Worm (Caenorhabditis elegans): ENCODE results near the gene C10G8.2.

C10G8.2 gene

DNA sequence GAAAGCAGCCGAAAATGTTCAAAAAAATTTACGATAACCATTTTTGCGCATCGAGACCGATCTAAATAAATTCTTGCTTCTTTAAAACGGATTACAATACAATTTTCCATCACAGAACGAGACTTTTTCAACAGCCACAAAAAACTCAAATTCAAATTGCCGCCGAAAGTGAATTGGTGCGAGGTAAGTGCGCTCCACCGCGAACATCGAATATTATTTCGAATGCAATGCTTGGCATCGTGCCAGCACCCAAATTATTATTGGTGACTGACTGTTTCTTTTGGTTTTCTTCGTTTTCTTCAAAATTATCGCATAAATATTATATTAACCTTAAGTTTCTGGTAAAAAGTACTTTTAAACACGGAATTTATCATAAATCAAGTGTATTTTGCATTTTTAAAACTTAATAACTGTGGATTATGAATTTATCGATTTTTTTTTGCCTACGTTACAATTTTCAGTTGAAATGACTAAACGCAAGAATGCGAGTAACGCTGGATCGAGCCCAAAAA lies 45.1 kb upstream of the C10G8.2 start, which contains the start of gene penr-1 (continued):
- TF ChIP-seq fkh-2 (tag; optimal IDR thresholded peaks at IDR 0.05) (no peak), pha-4 (tag; optimal IDR thresholded peaks at IDR 0.05) (peak; percentile 64), unc-39 (tag; optimal IDR thresholded peaks at IDR 0.05) (no peak)

DNA sequence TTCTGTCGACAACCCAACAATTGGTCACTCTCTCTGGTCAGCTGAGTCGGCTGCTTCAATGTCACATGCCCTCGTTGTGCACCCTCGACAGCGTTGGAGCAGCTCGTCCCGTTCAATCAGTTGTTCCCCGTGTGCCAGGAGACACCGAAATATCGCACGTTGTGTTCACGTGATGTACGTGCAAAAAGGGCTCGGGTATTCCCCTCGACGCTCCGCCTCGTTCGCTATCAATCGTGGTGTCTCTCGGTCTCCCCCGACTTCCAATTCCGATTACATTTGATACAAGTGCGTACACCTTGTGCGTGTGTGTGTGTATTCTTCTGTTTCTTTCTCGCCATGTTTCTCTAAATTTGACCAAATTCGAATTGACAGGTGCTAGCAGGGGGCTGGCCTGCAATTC lies 42.7 kb upstream of the C10G8.2 start:
- peak; percentile 26 for TF ChIP-seq mdl-1 (tag; optimal IDR thresholded peaks at IDR 0.05)
- peak; percentile 25 for TF ChIP-seq daf-12 (tag; optimal IDR thresholded peaks at IDR 0.05)
- no peak for TF ChIP-seq hmg-11 (tag; optimal IDR thresholded peaks at IDR 0.05)
- TF ChIP-seq fkh-10 (GFP tag; optimal IDR thresholded peaks at IDR 0.05): no peak
- TF ChIP-seq ztf-11 (tag; optimal IDR thresholded peaks at IDR 0.05): no peak
- TF ChIP-seq nhr-25 (tag; optimal IDR thresholded peaks at IDR 0.05): no peak
- TF ChIP-seq ama-1 (optimal IDR thresholded peaks at IDR 0.05): peak; percentile 73
- TF ChIP-seq unc-62 (GFP tag; optimal IDR thresholded peaks at IDR 0.05): no peak
- no peak for TF ChIP-seq nhr-12 (tag; optimal IDR thresholded peaks at IDR 0.05)
- peak; percentile 28 for TF ChIP-seq lin-39 (tag; optimal IDR thresholded peaks at IDR 0.05)
- TF ChIP-seq fos-1 (tag; optimal IDR thresholded peaks at IDR 0.05): no peak
- TF ChIP-seq nhr-77 (tag; optimal IDR thresholded peaks at IDR 0.05): no peak
- TF ChIP-seq pha-4 (tag; optimal IDR thresholded peaks at IDR 0.05): peak; percentile 61
- no peak for TF ChIP-seq ZK546.5 (tag; optimal IDR thresholded peaks at IDR 0.05)
- TF ChIP-seq nfya-1 (tag; optimal IDR thresholded peaks at IDR 0.05; ENCODE audit: insufficient read depth): peak; percentile 60
- no peak for TF ChIP-seq ceh-28 (tag; optimal IDR thresholded peaks at IDR 0.05)
- TF ChIP-seq nhr-76 (tag; optimal IDR thresholded peaks at IDR 0.05): no peak
- no peak for TF ChIP-seq aly-2 (tag; optimal IDR thresholded peaks at IDR 0.05)
- no peak for TF ChIP-seq R02D3.7 (tag; optimal IDR thresholded peaks at IDR 0.05)
- TF ChIP-seq fkh-2 (tag; optimal IDR thresholded peaks at IDR 0.05): no peak
- peak; percentile 9 for TF ChIP-seq tbx-2 (tag; optimal IDR thresholded peaks at IDR 0.05)
- no peak for TF ChIP-seq zag-1 (tag; optimal IDR thresholded peaks at IDR 0.05)
- no peak for TF ChIP-seq egl-27 (tag; optimal IDR thresholded peaks at IDR 0.05)
- no peak for TF ChIP-seq lin-15B (tag; optimal IDR thresholded peaks at IDR 0.05)
- no peak for TF ChIP-seq egl-5 (tag; optimal IDR thresholded peaks at IDR 0.05)
- peak; percentile 62 for TF ChIP-seq jun-1 (tag; optimal IDR thresholded peaks at IDR 0.05)
- TF ChIP-seq nhr-43 (tag; optimal IDR thresholded peaks at IDR 0.05; ENCODE audit: poor library complexity, severe bottlenecking): peak; percentile 47
- peak; percentile 80 for TF ChIP-seq mml-1 (tag; optimal IDR thresholded peaks at IDR 0.05)
- TF ChIP-seq skn-1 (tag; optimal IDR thresholded peaks at IDR 0.05): peak; percentile 23
- no peak for TF ChIP-seq nhr-67 (tag; optimal IDR thresholded peaks at IDR 0.05)
- peak; percentile 87 for TF ChIP-seq pqm-1 (tag; optimal IDR thresholded peaks at IDR 0.05)
- peak; percentile 23 for TF ChIP-seq lsy-12 (tag; optimal IDR thresholded peaks at IDR 0.05)
- TF ChIP-seq elt-3 (tag; optimal IDR thresholded peaks at IDR 0.05): peak in 1 of 3 experiments; percentile 10
- no peak for TF ChIP-seq ceh-9 (tag; optimal IDR thresholded peaks at IDR 0.05)
- peak; percentile 93 for TF ChIP-seq elt-2 (tag; optimal IDR thresholded peaks at IDR 0.05)
- peak; percentile 44 for TF ChIP-seq nhr-11 (tag; optimal IDR thresholded peaks at IDR 0.05)
- TF ChIP-seq ceh-82 (tag; optimal IDR thresholded peaks at IDR 0.05): no peak

DNA sequence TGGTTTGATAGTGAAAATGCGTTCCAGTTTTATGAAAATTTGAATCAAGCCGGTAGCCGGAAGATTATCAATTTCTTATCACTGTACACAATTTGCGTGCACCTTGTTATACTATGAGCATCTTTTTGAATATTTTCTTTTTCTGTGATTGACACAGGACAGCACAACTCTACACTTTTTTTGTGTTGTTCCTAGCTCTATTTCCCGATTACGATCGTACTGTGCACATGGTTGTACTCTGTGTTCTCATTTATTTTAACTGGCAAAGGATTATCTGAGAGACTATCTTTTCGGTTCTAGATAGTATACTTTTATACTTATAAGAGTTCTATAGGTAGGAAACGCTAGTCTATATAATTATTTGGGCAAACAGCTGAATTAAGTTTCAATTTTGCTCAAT lies 42.2 kb upstream of the C10G8.2 start:
- no peak for TF ChIP-seq nhr-43 (tag; optimal IDR thresholded peaks at IDR 0.05; ENCODE audit: poor library complexity, severe bottlenecking)
- no peak for TF ChIP-seq nhr-12 (tag; optimal IDR thresholded peaks at IDR 0.05)
- TF ChIP-seq ZK546.5 (tag; optimal IDR thresholded peaks at IDR 0.05): no peak
- no peak for TF ChIP-seq nhr-28 (tag; optimal IDR thresholded peaks at IDR 0.05)
- TF ChIP-seq mdl-1 (tag; optimal IDR thresholded peaks at IDR 0.05): no peak
- no peak for TF ChIP-seq ceh-82 (tag; optimal IDR thresholded peaks at IDR 0.05)
- no peak for TF ChIP-seq ceh-9 (tag; optimal IDR thresholded peaks at IDR 0.05)
- no peak for TF ChIP-seq elt-1 (tag; optimal IDR thresholded peaks at IDR 0.05)
- no peak for TF ChIP-seq elt-2 (tag; optimal IDR thresholded peaks at IDR 0.05)
- TF ChIP-seq R02D3.7 (tag; optimal IDR thresholded peaks at IDR 0.05): no peak
- TF ChIP-seq ceh-16 (tag; optimal IDR thresholded peaks at IDR 0.05): no peak
- TF ChIP-seq lin-39 (tag; optimal IDR thresholded peaks at IDR 0.05): no peak
- TF ChIP-seq sea-2 (GFP tag; optimal IDR thresholded peaks at IDR 0.05): no peak
- no peak for TF ChIP-seq nhr-11 (tag; optimal IDR thresholded peaks at IDR 0.05)
- TF ChIP-seq mml-1 (tag; optimal IDR thresholded peaks at IDR 0.05): no peak
- TF ChIP-seq snpc-4 (tag; optimal IDR thresholded peaks at IDR 0.05): no peak
- TF ChIP-seq nfya-1 (tag; optimal IDR thresholded peaks at IDR 0.05; ENCODE audit: insufficient read depth): no peak

Measured in whole organism, L3 larva.